Fruit fly (Drosophila melanogaster) S2 (cell line): ENCODE data around the gene CG12725.

ENCODE experiments used
- CG8478 ChIP-seq: fragments of >200 bp; optimal IDR thresholded peaks from 2 replicates; lab custom pipeline; 2018
- CTCF ChIP-seq, 2 experiments: fragments of >200 bp; optimal IDR thresholded peaks; 2 replicates each; lab custom pipeline; 2018

CG12725 gene

dm6 chrX:13375489-13375997 is 27.1 kb downstream of the CG12725 start:
- TF ChIP-seq CTCF (optimal IDR thresholded peaks at IDR 0.05; lab: Kevin White, UChicago) (no peak), CG8478 (lab: Kevin White, UChicago) (no peak)

DNA sequence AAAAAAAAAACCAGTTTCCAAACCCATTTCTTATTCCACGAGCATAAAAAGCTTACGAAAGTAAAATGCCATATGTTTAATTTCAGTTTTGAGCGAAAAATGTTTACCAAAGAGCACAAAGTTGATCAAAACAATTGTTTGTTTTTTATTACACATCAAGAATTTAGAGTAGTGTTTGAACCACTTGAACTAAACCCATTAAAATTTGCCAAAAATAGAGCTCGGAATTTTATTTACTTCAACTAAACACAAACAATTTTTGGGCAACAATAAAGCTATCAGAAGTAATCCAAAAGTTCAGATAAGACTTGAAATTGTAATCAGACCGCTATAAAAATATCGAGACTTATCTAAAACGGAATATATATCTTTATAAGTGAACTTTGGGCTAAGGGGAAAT is 27.7 kb downstream of the CG12725 start:
- TF ChIP-seq CTCF (optimal IDR thresholded peaks at IDR 0.05; lab: Kevin White, UChicago) (no peak), CG8478 (lab: Kevin White, UChicago) (no peak)

- no peak for TF ChIP-seq CTCF (optimal IDR thresholded peaks at IDR 0.05; lab: Kevin White, UChicago)
- no peak for TF ChIP-seq CG8478 (lab: Kevin White, UChicago)
These were observed 28.5 kb downstream of the CG12725 start for dm6 chrX:13374154-13374536.

DNA sequence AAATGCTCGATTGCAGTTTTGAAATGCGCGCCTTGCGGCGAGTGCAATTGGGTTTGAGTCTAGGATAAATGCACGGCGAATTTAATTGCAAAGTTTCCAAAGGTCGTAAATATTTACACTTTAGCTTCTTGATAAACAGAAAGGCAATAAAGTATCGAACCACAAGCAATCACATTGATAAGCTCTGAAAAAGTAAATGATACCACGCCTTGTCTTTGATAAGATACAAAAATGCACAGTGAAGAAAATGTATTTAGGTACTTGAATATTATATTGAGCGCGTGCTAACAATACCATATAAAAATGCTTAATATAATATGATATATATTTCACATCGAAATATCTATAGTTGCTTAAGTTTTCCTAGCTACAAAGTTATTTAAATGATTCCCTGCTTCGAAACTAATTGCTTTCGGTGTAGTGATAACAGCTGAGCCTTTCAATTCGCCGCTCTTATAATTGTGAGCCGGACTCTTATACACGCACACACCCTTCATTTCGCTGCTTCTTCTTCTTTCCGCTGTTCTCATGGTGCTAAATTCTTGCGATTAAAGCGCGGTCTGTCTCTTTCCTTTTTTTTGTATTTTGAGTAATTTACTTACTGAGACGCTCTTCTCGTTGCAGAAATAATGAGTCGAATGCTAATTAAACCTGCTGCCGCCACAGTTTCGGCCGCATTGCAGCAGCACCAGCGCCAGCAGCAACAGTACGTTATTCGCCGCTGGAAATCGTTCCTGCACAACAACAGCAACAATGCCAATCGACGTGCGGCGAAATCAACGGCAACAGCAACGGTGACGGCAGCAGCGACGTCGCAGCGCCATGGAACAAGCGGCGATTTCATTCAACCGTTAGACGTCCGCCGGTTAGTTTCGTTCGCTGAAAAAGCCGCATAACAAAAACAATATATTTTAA is 29.2 kb downstream of the CG12725 start:
- peak in 1 of 2 experiments; percentile 4 for TF ChIP-seq CTCF (optimal IDR thresholded peaks at IDR 0.05; lab: Kevin White, UChicago)
- TF ChIP-seq CG8478 (lab: Kevin White, UChicago), result no peak

- no peak for TF ChIP-seq CG8478 (lab: Kevin White, UChicago)
- no peak for TF ChIP-seq CTCF (optimal IDR thresholded peaks at IDR 0.05; lab: Kevin White, UChicago)
These were observed 30.2 kb downstream of the CG12725 start for dm6 chrX:13372512-13372911.

DNA sequence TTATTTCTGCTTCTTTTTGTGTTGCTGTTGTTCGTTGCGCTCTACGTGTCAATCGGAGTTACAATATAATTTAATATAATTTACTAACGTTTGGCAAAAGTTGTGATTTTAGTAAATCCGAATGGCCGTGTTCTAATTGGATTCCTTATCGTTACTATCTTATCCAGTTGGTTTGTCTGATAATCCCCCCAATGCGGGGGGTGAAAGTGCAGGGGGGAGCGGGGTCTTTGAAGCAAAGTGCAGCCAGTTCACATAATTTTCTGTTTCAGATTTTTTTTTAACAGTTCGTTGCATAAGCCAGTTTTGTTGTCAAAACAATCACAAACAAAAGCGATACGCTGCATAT is 31.0 kb downstream of the CG12725 start:
- no peak for TF ChIP-seq CTCF (optimal IDR thresholded peaks at IDR 0.05; lab: Kevin White, UChicago)
- TF ChIP-seq CG8478 (lab: Kevin White, UChicago), result no peak

DNA sequence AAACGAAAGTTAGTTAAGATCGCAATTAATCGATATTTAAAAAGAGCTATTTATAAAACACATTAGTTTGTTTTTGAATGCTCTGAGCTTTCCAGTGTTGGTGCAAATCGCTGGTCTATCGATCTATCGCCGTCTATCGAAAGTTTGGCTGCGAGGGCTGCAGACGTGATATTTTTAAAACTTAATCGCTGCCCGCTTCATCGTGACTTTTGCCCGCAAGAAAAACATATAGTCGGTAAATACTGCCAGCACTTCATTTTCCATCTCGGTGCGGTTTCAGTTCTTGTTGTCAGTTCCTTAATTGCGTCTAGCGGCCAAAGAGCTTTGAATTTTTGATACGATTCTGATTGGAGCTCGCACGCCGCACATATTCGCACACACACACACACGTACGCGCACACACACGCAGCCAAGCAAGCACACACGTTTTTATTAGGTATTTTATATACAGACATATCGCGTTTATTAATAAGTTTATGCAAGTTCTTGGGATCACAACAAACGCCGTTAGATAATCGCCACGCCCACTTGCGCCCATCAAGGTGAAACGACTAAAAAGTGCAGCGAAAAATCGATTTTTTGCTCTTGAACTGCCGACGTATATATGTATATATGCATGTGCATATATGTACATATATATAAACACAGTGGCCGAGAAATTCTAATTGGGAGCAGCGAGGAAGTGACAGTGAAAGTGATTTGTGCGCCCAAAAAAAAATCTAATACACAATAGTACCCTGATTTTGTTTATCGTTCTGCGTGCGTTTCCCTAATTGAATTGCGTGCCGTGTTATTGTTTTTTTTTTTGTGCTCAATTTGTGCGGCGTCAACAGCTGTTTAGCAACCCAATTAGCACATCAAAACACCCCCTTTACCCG is 31.6 kb downstream of the CG12725 start:
- no peak for TF ChIP-seq CTCF (optimal IDR thresholded peaks at IDR 0.05; lab: Kevin White, UChicago)
- no peak for TF ChIP-seq CG8478 (lab: Kevin White, UChicago)

DNA sequence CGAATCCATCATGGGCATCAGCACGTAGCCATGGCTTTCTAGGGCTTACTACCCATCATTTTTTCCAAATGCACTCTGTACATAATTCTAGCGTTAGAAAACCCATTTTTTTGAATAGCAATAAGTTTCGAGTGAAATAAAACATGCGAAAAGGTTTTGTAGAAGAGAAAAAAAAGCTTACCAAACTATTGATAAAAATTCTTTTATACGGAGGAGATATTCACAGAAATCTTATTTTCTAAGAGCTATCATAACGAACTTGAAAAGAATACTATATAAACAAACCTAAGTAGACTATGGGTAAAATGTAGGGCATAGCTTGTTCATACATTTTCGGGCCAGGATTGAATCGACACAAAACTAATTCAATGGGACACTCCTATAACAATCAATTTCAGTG is 32.4 kb downstream of the CG12725 start, which contains the start of gene CG1640:
Gene CG1640, plus strand, starts transcription at position 301 of the 400 bp plus-strand sequence.
- TF ChIP-seq CTCF (optimal IDR thresholded peaks at IDR 0.05; lab: Kevin White, UChicago) (no peak), CG8478 (lab: Kevin White, UChicago) (no peak)

DNA sequence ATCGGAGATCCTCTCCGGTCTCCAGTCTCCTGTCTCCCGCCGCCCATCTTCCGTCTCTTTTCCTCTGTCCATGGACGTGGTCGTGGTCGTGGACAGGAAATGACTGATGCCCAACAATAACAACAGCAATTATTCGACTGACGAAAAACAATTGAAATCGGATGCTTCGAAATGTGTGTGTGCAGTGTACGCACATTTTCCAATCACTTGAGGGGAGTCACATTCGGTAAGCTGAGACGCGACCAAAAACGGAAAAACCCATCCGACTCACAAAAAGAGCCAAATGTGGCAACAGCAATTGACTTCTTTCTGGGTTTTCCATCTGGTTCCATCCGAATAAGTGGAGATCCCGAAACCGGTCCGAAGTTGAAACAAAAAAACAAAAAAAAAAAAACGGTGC is 33.2 kb downstream of the CG12725 start:
- TF ChIP-seq CTCF (optimal IDR thresholded peaks at IDR 0.05; lab: Kevin White, UChicago) (no peak), CG8478 (lab: Kevin White, UChicago) (no peak)

dm6 chrX:13368149-13368548 is 34.5 kb downstream of the CG12725 start, which contains the start of gene dmrt11E:
dmrt11E (plus strand) TSS chrX:13368191.
- no peak for TF ChIP-seq CG8478 (lab: Kevin White, UChicago)
- no peak for TF ChIP-seq CTCF (optimal IDR thresholded peaks at IDR 0.05; lab: Kevin White, UChicago)

DNA sequence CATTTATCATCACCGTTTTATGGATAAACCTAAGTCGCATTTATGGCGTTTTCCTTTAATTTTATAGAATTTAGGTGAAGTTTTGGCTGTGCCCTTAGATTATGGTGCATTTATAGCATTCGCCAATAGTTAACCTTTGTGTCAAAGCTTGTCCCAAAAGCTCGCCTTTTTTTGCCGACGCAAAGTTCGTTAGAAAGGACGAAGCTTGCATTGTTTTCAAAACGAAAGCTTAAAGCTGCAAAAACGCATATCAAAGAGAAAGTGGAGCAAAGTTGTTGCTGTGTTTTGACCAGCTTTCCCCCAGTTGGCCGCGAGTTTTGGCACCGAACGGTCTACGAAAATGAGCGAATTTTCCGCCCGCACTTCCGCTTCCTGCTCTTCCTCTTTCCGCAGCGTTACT is 43.7 kb downstream of the CG12725 start, which contains the start of gene Syt12:
Gene Syt12, plus strand, starts transcription at position 301 of the 400 bp plus-strand sequence.
- no peak for TF ChIP-seq CG8478 (lab: Kevin White, UChicago)
- TF ChIP-seq CTCF (optimal IDR thresholded peaks at IDR 0.05; lab: Kevin White, UChicago), result no peak

DNA sequence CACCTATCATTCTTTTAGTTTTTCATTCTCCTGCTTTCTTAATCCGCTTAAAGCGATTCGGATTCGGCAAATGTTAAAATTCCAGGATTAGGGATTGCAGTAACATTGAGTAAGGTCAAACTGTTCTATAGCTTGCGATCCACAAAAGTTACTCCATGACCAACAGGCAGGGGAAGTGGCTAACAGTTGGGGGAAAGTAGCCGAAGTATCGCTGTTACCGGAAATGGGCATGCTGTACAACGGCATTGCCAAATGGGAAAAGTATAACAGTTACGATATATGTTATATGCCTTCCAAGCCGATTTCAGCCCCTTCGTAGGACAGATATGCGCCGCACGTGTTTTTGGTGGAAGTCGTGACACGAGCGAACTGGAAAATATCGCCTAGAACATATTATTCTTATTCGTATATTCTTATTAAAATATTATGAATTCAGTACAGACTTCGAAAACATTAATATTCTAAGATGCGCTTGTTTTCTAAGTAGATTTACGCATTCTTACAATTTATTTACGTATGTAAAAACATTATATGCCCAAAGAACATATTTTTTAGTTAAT is 44.3 kb downstream of the CG12725 start:
- TF ChIP-seq CG8478 (lab: Kevin White, UChicago) (no peak), CTCF (optimal IDR thresholded peaks at IDR 0.05; lab: Kevin White, UChicago) (no peak)
